Fruit fly (Drosophila melanogaster) whole organism, embryonic: Measurements from ENCODE around the gene CecB.

Experiments
- CG10267 ChIP-seq: fragments of 200-800 bp; sonication (Bioruptor generic); optimal IDR thresholded peaks from 2 replicates; lab custom pipeline; 2018; ENCODE audit warnings: missing biosample characterization, mild to moderate bottlenecking, missing genetic modification characterization, moderate library complexity
- CG12659 ChIP-seq: fragments of 200-800 bp; sonication (Bioruptor generic); optimal IDR thresholded peaks from 3 replicates; lab custom pipeline; 2017; ENCODE audit warnings: mild to moderate bottlenecking, missing biosample characterization, missing genetic modification reagents, missing genetic modification characterization
- CG14014 ChIP-seq: fragments of 200-800 bp; sonication (Bioruptor generic); IDR thresholded peaks from 2 replicates; pipeline ENCODE4 v1.3.6; 2022; ENCODE audit warnings: missing biosample characterization, missing genetic modification characterization
- CG14965 ChIP-seq: fragments of 200-800 bp; sonication (Bioruptor generic); optimal IDR thresholded peaks from 2 replicates; lab custom pipeline; 2016; ENCODE audit warnings: missing biosample characterization, missing genetic modification characterization, borderline replicate concordance
- CG15011 ChIP-seq: fragments of 200-800 bp; sonication (Bioruptor generic); optimal IDR thresholded peaks from 3 replicates; lab custom pipeline; 2018; ENCODE audit warnings: missing biosample characterization, mild to moderate bottlenecking, missing genetic modification characterization
- CG1529 ChIP-seq: fragments of 200-800 bp; sonication (Bioruptor generic); optimal IDR thresholded peaks from 3 replicates; lab custom pipeline; 2018; ENCODE audit warnings: missing biosample characterization, missing genetic modification characterization
- CG17829 ChIP-seq: fragments of 200-800 bp; optimal IDR thresholded peaks from 2 replicates; lab custom pipeline; 2019; ENCODE audit warnings: missing biosample characterization, mild to moderate bottlenecking, missing genetic modification characterization, moderate library complexity
- CG18262 ChIP-seq: fragments of 200-800 bp; optimal IDR thresholded peaks from 3 replicates; lab custom pipeline; 2019; ENCODE audit warnings: missing biosample characterization, mild to moderate bottlenecking, missing genetic modification characterization, moderate library complexity
- CG30403 ChIP-seq: fragments of 200-800 bp; sonication (Bioruptor generic); optimal IDR thresholded peaks from 3 replicates; lab custom pipeline; 2016; ENCODE audit warnings: missing biosample characterization, missing genetic modification characterization
- CG32767 ChIP-seq: fragments of 200-800 bp; sonication (Bioruptor generic); IDR thresholded peaks from 2 replicates; pipeline ENCODE4 v1.3.6; 2022; ENCODE audit warnings: missing biosample characterization, missing genetic modification characterization
- CG6175 ChIP-seq: fragments of 200-800 bp; sonication (Bioruptor generic); IDR thresholded peaks from 3 replicates; pipeline ENCODE4 v1.3.6; 2022; ENCODE audit warnings: missing biosample characterization, missing genetic modification characterization
- CG7745 ChIP-seq: fragments of 200-800 bp; sonication (Bioruptor generic); optimal IDR thresholded peaks from 2 replicates; lab custom pipeline; 2018; ENCODE audit warnings: missing biosample characterization, mild to moderate bottlenecking, missing genetic modification characterization, moderate library complexity
- CG7963 ChIP-seq: fragments of 200-800 bp; sonication (Bioruptor generic); IDR thresholded peaks from 3 replicates; pipeline ENCODE4 v1.3.6; 2022; ENCODE audit warnings: missing biosample characterization, missing genetic modification characterization; ENCODE audit not compliant: partially characterized antibody
- CG9727 ChIP-seq: fragments of 200-800 bp; sonication (Bioruptor generic); optimal IDR thresholded peaks from 3 replicates; lab custom pipeline; 2017; ENCODE audit warnings: missing biosample characterization, mild to moderate bottlenecking, missing genetic modification characterization
- CkIIα-i1 ChIP-seq: fragments of 200-800 bp; sonication (Bioruptor generic); IDR thresholded peaks from 2 replicates; pipeline ENCODE4 v1.3.6; 2022; ENCODE audit warnings: missing biosample characterization, missing genetic modification characterization
- CoRest ChIP-seq: fragments of 200-800 bp; sonication (Bioruptor generic); optimal IDR thresholded peaks from 3 replicates; lab custom pipeline; 2018; ENCODE audit warnings: missing biosample characterization, mild to moderate bottlenecking, missing genetic modification characterization, moderate library complexity
- D ChIP-seq, 2 experiments: fragments of 200-800 bp in 1 of 2; fragments of >200 bp in 1 of 2; sonication (Bioruptor generic) in 1 of 2; optimal IDR thresholded peaks; 2 replicates in 1 of 2; 3 replicates in 1 of 2; lab custom pipeline; 2017; ENCODE audit warnings: mild to moderate bottlenecking in 1 of 2, missing biosample characterization in 1 of 2, missing genetic modification characterization in 1 of 2, missing genetic modification reagents in 1 of 2
- Dref ChIP-seq: fragments of 200-800 bp; sonication (Bioruptor generic); IDR thresholded peaks from 2 replicates; pipeline ENCODE4 v1.3.6; 2022; ENCODE audit warnings: missing biosample characterization, missing genetic modification characterization
- H15 ChIP-seq: fragments of 200-800 bp; sonication (Bioruptor generic); IDR thresholded peaks from 3 replicates; pipeline ENCODE4 v1.3.6; 2022; ENCODE audit warnings: missing biosample characterization, missing genetic modification characterization
- H2.0 ChIP-seq: fragments of 200-800 bp; sonication (Bioruptor generic); IDR thresholded peaks from 2 replicates; pipeline ENCODE4 v1.3.6; 2022; ENCODE audit warnings: missing biosample characterization, missing genetic modification characterization
- HLH3B ChIP-seq: fragments of 200-800 bp; sonication (Bioruptor generic); IDR thresholded peaks from 2 replicates; pipeline ENCODE4 v1.3.6; 2022; ENCODE audit warnings: missing biosample characterization, missing genetic modification characterization
- Jarid2 ChIP-seq: fragments of 200-800 bp; sonication (Bioruptor generic); optimal IDR thresholded peaks from 3 replicates; lab custom pipeline; 2017; ENCODE audit warnings: mild to moderate bottlenecking, missing biosample characterization, missing genetic modification reagents, missing genetic modification characterization
- amos ChIP-seq: fragments of 200-800 bp; sonication (Bioruptor generic); IDR thresholded peaks from 2 replicates; pipeline ENCODE4 v1.3.6; 2022; ENCODE audit warnings: missing biosample characterization, missing genetic modification characterization; ENCODE audit not compliant: partially characterized antibody
- aop ChIP-seq: fragments of 200-800 bp; sonication (Bioruptor generic); IDR thresholded peaks from 2 replicates; pipeline ENCODE4 v1.3.6; 2022; ENCODE audit warnings: missing biosample characterization, missing genetic modification characterization
- az2 ChIP-seq: fragments of 200-800 bp; sonication (Bioruptor generic); optimal IDR thresholded peaks from 3 replicates; lab custom pipeline; 2016; ENCODE audit warnings: missing biosample characterization, missing genetic modification characterization
- bowl ChIP-seq: fragments of 200-800 bp; sonication (Bioruptor generic); IDR thresholded peaks from 2 replicates; pipeline ENCODE4 v1.3.6; 2022; ENCODE audit warnings: missing biosample characterization, missing genetic modification characterization
- br ChIP-seq: fragments of >200 bp; optimal IDR thresholded peaks from 2 replicates; lab custom pipeline; 2017
- chif ChIP-seq, 2 experiments: fragments of 200-800 bp; sonication (Bioruptor generic); optimal IDR thresholded peaks; 3 replicates each; lab custom pipeline; 2016; ENCODE audit warnings: missing biosample characterization in 2 of 2, missing genetic modification characterization in 2 of 2
- dmrt99B ChIP-seq: fragments of 200-800 bp; sonication (Bioruptor generic); optimal IDR thresholded peaks from 2 replicates; lab custom pipeline; 2018; ENCODE audit warnings: missing biosample characterization, mild to moderate bottlenecking, missing genetic modification characterization, moderate library complexity
- ems ChIP-seq: fragments of 200-800 bp; sonication (Bioruptor generic); optimal IDR thresholded peaks from 3 replicates; lab custom pipeline; 2016; ENCODE audit warnings: missing biosample characterization, missing genetic modification characterization
- gro ChIP-seq: fragments of 200-800 bp; sonication (Bioruptor generic); optimal IDR thresholded peaks from 2 replicates; lab custom pipeline; 2016; ENCODE audit warnings: missing biosample characterization, missing genetic modification characterization
- klu ChIP-seq: fragments of 200-800 bp; sonication (Bioruptor generic); IDR thresholded peaks from 2 replicates; pipeline ENCODE4 v1.3.6; 2022; ENCODE audit warnings: missing biosample characterization, missing genetic modification characterization
- lilli ChIP-seq: fragments of 200-800 bp; sonication (Bioruptor generic); optimal IDR thresholded peaks from 3 replicates; lab custom pipeline; 2016; ENCODE audit warnings: missing biosample characterization, missing genetic modification characterization
- lov ChIP-seq, 2 experiments: fragments of 200-800 bp in 1 of 2; fragments of >200 bp in 1 of 2; sonication (Bioruptor generic) in 1 of 2; IDR thresholded peaks in 1 of 2; optimal IDR thresholded peaks in 1 of 2; 2 replicates in 1 of 2; 3 replicates in 1 of 2; pipeline versions ENCODE4 v1.3.6 to Lab custom; 2017 to 2022; ENCODE audit warnings: missing biosample characterization in 1 of 2, missing genetic modification characterization in 1 of 2
- onecut ChIP-seq: fragments of 200-800 bp; sonication (Bioruptor generic); IDR thresholded peaks from 2 replicates; pipeline ENCODE4 v1.3.6; 2022; ENCODE audit warnings: missing biosample characterization, missing genetic modification characterization
- pan ChIP-seq, 4 experiments: fragments of >200 bp in 3 of 4; fragments of 200-800 bp in 1 of 4; sonication (Bioruptor generic) in 1 of 4; optimal IDR thresholded peaks in 3 of 4; IDR thresholded peaks in 1 of 4; 2 replicates each; pipeline versions ENCODE4 v1.3.6 to Lab custom; 2017 to 2022; ENCODE audit warnings: missing biosample characterization in 2 of 4, missing genetic modification characterization in 2 of 4, mixed read lengths in 1 of 4
- pnt ChIP-seq: fragments of 200-800 bp; sonication (Bioruptor generic); optimal IDR thresholded peaks from 3 replicates; lab custom pipeline; 2016; ENCODE audit warnings: missing biosample characterization, missing genetic modification characterization
- schlank ChIP-seq: fragments of 200-800 bp; sonication (Bioruptor generic); optimal IDR thresholded peaks from 2 replicates; lab custom pipeline; 2018; ENCODE audit warnings: missing biosample characterization, mild to moderate bottlenecking, missing genetic modification characterization
- scrt ChIP-seq: fragments of 200-800 bp; sonication (Bioruptor generic); optimal IDR thresholded peaks from 2 replicates; lab custom pipeline; 2018; ENCODE audit warnings: missing biosample characterization, mild to moderate bottlenecking, missing genetic modification characterization, moderate library complexity
- slbo ChIP-seq: fragments of 200-800 bp; sonication (Bioruptor generic); IDR thresholded peaks from 2 replicates; pipeline ENCODE4 v1.3.6; 2022; ENCODE audit warnings: missing biosample characterization, missing genetic modification characterization
- sob ChIP-seq: fragments of 200-800 bp; sonication (Bioruptor generic); IDR thresholded peaks from 2 replicates; pipeline ENCODE4 v1.3.6; 2022; ENCODE audit warnings: missing biosample characterization, missing genetic modification characterization
- stc ChIP-seq: fragments of 200-800 bp; sonication (Bioruptor generic); IDR thresholded peaks from 2 replicates; pipeline ENCODE4 v1.3.6; 2022; ENCODE audit warnings: missing biosample characterization, missing genetic modification characterization
- tgo ChIP-seq: fragments of 200-800 bp; sonication (Bioruptor generic); IDR thresholded peaks from 3 replicates; pipeline ENCODE4 v1.3.6; 2022; ENCODE audit warnings: missing biosample characterization, missing genetic modification characterization
- trem ChIP-seq: fragments of 200-800 bp; optimal IDR thresholded peaks from 3 replicates; lab custom pipeline; 2019; ENCODE audit warnings: missing biosample characterization, mild to moderate bottlenecking, missing genetic modification characterization, moderate library complexity
- ttk ChIP-seq: fragments of 200-800 bp; sonication (Bioruptor generic); IDR thresholded peaks from 2 replicates; pipeline ENCODE4 v2.1.2; 2022; ENCODE audit warnings: missing biosample characterization, missing genetic modification characterization
- z ChIP-seq: fragments of 200-800 bp; sonication (Bioruptor generic); IDR thresholded peaks from 3 replicates; pipeline ENCODE4 v1.3.6; 2022; ENCODE audit warnings: missing biosample characterization, missing genetic modification characterization
- zfh1 ChIP-seq: fragments of 200-800 bp; sonication (Bioruptor generic); IDR thresholded peaks from 3 replicates; pipeline ENCODE4 v1.3.6; 2022; ENCODE audit warnings: missing biosample characterization, missing genetic modification characterization

The CecB gene

dm6 chr3R:30170671-30171667 lies 42.6 kb downstream of the CecB start, which contains the start of gene Rsod (continued):
- TF ChIP-seq CG32767 = peak; percentile 38; the same call in 1 of the 2 replicates
- TF ChIP-seq lilli = peak; percentile 32
- TF ChIP-seq br (lab: Kevin White, UChicago) = no peak
- no peak for TF ChIP-seq scrt (GFP tag; lab: Kevin White, UChicago)
- peak; percentile 80 for TF ChIP-seq HLH3B (GFP tag; lab: Robert Waterston, UW)
- TF ChIP-seq CG9727 = peak; percentile 37
- no peak for TF ChIP-seq gro
- TF ChIP-seq CoRest = peak; percentile 27
- TF ChIP-seq slbo (GFP tag; lab: Robert Waterston, UW) = peak; percentile 48; the same call in 1 of the 2 replicates
- peak; percentile 47 for TF ChIP-seq bowl (GFP tag; lab: Robert Waterston, UW)
- peak; percentile 55 for TF ChIP-seq Jarid2 (GFP tag; lab: Kevin White, UChicago)
- TF ChIP-seq az2 (GFP tag; lab: Kevin White, UChicago) = peak; percentile 56
- TF ChIP-seq CG10267 (tag; lab: Kevin White, UChicago) = peak; percentile 50
- TF ChIP-seq chif (GFP tag; optimal IDR thresholded peaks at IDR 0.05; lab: Kevin White, UChicago) = peak in 1 of 2 experiments; percentile 20
- no peak for TF ChIP-seq klu (GFP tag; lab: Robert Waterston, UW)
- peak; percentile 79 for TF ChIP-seq H15
- peak; percentile 66 for TF ChIP-seq onecut (GFP tag; lab: Robert Waterston, UW)
- no peak; the same call in 1 of the 2 replicates for TF ChIP-seq amos
- TF ChIP-seq sob (GFP tag; lab: Robert Waterston, UW) = peak; percentile 29; the same call in 1 of the 2 replicates
- peak; percentile 79 for TF ChIP-seq tgo (GFP tag; lab: Robert Waterston, UW)
- TF ChIP-seq pnt (GFP tag; lab: Kevin White, UChicago) = peak; percentile 28
- TF ChIP-seq schlank = no peak
- TF ChIP-seq z = peak; percentile 61; the same call in 2 of the 3 replicates
- peak; percentile 49 for TF ChIP-seq CG30403 (GFP tag; lab: Kevin White, UChicago)
- no peak for TF ChIP-seq CkIIα-i1 (GFP tag; lab: Robert Waterston, UW)
- peak; percentile 37 for TF ChIP-seq trem
- peak; percentile 83 for TF ChIP-seq ttk (GFP tag; lab: Robert Waterston, UW)
- TF ChIP-seq H2.0 (GFP tag; lab: Robert Waterston, UW) = peak; percentile 70
- TF ChIP-seq zfh1 (GFP tag; lab: Robert Waterston, UW) = peak; percentile 83
- no peak for TF ChIP-seq CG14965 (GFP tag; lab: Kevin White, UChicago)
- TF ChIP-seq CG6175 (GFP tag; lab: Robert Waterston, UW) = no peak
- no peak for TF ChIP-seq D (optimal IDR thresholded peaks at IDR 0.05; lab: Kevin White, UChicago)
- peak; percentile 48 for TF ChIP-seq D (GFP tag; optimal IDR thresholded peaks at IDR 0.05; lab: Kevin White, UChicago)
- TF ChIP-seq CG18262 (tag; lab: Kevin White, UChicago) = peak; percentile 68
- TF ChIP-seq lov (optimal IDR thresholded peaks at IDR 0.05; lab: Kevin White, UChicago) = no peak
- TF ChIP-seq lov (GFP tag; IDR thresholded peaks at IDR 0.05; lab: Robert Waterston, UW) = peak; percentile 58; the same call in 2 of the 3 replicates
- TF ChIP-seq CG7745 = no peak
- peak; percentile 70 for TF ChIP-seq stc (GFP tag; lab: Robert Waterston, UW)
- no peak for TF ChIP-seq pan (optimal IDR thresholded peaks at IDR 0.05; lab: Kevin White, UChicago)
- TF ChIP-seq pan (GFP tag; optimal IDR thresholded peaks at IDR 0.05 in 1 of 2, IDR thresholded peaks at IDR 0.05 in 1 of 2) = peak in 1 of 2 experiments; percentile 86
- TF ChIP-seq ems (GFP tag; lab: Kevin White, UChicago) = no peak
- peak; percentile 67 for TF ChIP-seq CG1529 (GFP tag; lab: Kevin White, UChicago)
- TF ChIP-seq CG12659 (GFP tag; lab: Kevin White, UChicago) = peak; percentile 39
- TF ChIP-seq CG15011 (GFP tag; lab: Kevin White, UChicago) = no peak
- TF ChIP-seq CG17829 (tag; lab: Kevin White, UChicago) = peak; percentile 31
- TF ChIP-seq CG7963 (GFP tag; lab: Robert Waterston, UW) = no peak
- no peak for TF ChIP-seq Dref
- peak; percentile 45; the same call in 1 of the 2 replicates for TF ChIP-seq aop (GFP tag; lab: Robert Waterston, UW)
- peak; percentile 73 for TF ChIP-seq dmrt99B (tag; lab: Kevin White, UChicago)
- TF ChIP-seq CG14014 (GFP tag; lab: Robert Waterston, UW) = peak; percentile 66; the same call in 1 of the 2 replicates
